Fruit fly (Drosophila melanogaster): ENCODE data around the gene Dad.

Dad gene

DNA sequence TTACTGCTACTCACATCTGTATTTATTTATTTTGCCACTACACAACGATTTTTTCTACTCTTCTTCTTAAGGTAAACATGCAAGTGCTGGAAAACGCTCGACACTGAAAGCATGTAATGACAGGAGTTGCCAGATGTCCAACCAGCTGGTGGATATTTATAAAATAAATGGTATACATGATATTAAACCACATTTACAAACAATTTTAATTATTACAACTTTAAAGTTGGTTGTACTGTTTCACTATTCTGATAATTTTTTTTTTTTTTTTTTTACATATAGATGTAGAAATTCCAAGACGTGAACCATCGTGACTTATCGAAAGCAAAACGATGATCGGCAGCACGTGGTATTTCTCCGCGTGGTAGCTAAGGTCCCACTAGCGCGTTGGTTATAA, 26.1 kb downstream of the Dad start, which contains the start of the genes Keap1 and kuk (continued):
- TF ChIP-seq sc (optimal IDR thresholded peaks at IDR 0.05) = no peak
- no peak for TF ChIP-seq sc (GFP tag; optimal IDR thresholded peaks at IDR 0.05)
- peak; percentile 11 for TF ChIP-seq CG8944 (GFP tag; optimal IDR thresholded peaks at IDR 0.05)
- no peak for TF ChIP-seq CG4328 (GFP tag; optimal IDR thresholded peaks at IDR 0.05)
- peak; percentile 93 for TF ChIP-seq CG9797 (GFP tag; optimal IDR thresholded peaks at IDR 0.05)
- peak; percentile 43 for TF ChIP-seq sd (tag; optimal IDR thresholded peaks at IDR 0.05)
- peak; percentile 66 for TF ChIP-seq vvl (GFP tag; IDR thresholded peaks at IDR 0.05)
- no peak for TF ChIP-seq CG4404 (GFP tag; IDR thresholded peaks at IDR 0.05)
- TF ChIP-seq CG10147 (GFP tag; optimal IDR thresholded peaks at IDR 0.05) = no peak
- TF ChIP-seq CG7928 (GFP tag; optimal IDR thresholded peaks at IDR 0.05) = peak; percentile 43
- TF ChIP-seq Drgx (GFP tag; IDR thresholded peaks at IDR 0.05) = no peak
- 0 out of 2 replicates have a peak, but pooled peaks have one; percentile 26 for TF ChIP-seq CG1024 (GFP tag; IDR thresholded peaks at IDR 0.05)
- TF ChIP-seq grn (GFP tag; optimal IDR thresholded peaks at IDR 0.05) = no peak
- TF ChIP-seq ranshi (GFP tag; IDR thresholded peaks at IDR 0.05) = peak; percentile 67
- no peak; the same call in 1 of the 2 replicates for TF ChIP-seq ato (GFP tag; IDR thresholded peaks at IDR 0.05; ENCODE audit: partially characterized antibody)
- no peak for TF ChIP-seq pros (GFP tag; optimal IDR thresholded peaks at IDR 0.05)
- peak; percentile 60 for TF ChIP-seq gro (GFP tag; optimal IDR thresholded peaks at IDR 0.05)
- TF ChIP-seq Pdp1 (GFP tag; optimal IDR thresholded peaks at IDR 0.05) = peak; percentile 58 to 82
- 0 out of 3 replicates have a peak, but pooled peaks have one; percentile 4 for TF ChIP-seq CG2889 (GFP tag; IDR thresholded peaks at IDR 0.05)
- no peak for TF ChIP-seq abd-A (tag; optimal IDR thresholded peaks at IDR 0.05)
- no peak for TF ChIP-seq D (optimal IDR thresholded peaks at IDR 0.05)
- no peak for TF ChIP-seq D (GFP tag; optimal IDR thresholded peaks at IDR 0.05)
- no peak for TF ChIP-seq bowl (GFP tag; IDR thresholded peaks at IDR 0.05)
- no peak for TF ChIP-seq Elba2 (GFP tag; optimal IDR thresholded peaks at IDR 0.05)
- TF ChIP-seq CoRest (tag; optimal IDR thresholded peaks at IDR 0.05) = peak; percentile 67
- TF ChIP-seq Hmr (GFP tag; optimal IDR thresholded peaks at IDR 0.05) = peak; percentile 79
- TF ChIP-seq Dip2 (GFP tag; IDR thresholded peaks at IDR 0.05) = no peak
- TF ChIP-seq Mes4 (GFP tag; optimal IDR thresholded peaks at IDR 0.05) = peak; percentile 7
- peak; percentile 16; the same call in 1 of the 3 replicates for TF ChIP-seq CG11093 (GFP tag; IDR thresholded peaks at IDR 0.05)
- peak; percentile 43 for TF ChIP-seq CG18599 (GFP tag; optimal IDR thresholded peaks at IDR 0.05)
- TF ChIP-seq MTF-1 (GFP tag; optimal IDR thresholded peaks at IDR 0.05; ENCODE audit: borderline replicate concordance) = peak; percentile 43
- no peak for TF ChIP-seq CG2202 (tag; optimal IDR thresholded peaks at IDR 0.05)
- TF ChIP-seq unpg (GFP tag; optimal IDR thresholded peaks at IDR 0.05) = peak; percentile 26
- peak in 1 of 2 experiments; percentile 57 for TF ChIP-seq insv (GFP tag; optimal IDR thresholded peaks at IDR 0.05)
- no peak for TF ChIP-seq CG4360 (GFP tag; IDR thresholded peaks at IDR 0.05)
- TF ChIP-seq CG14860 (GFP tag; IDR thresholded peaks at IDR 0.05; ENCODE audit: partially characterized antibody) = peak; percentile 68
- peak; percentile 65 for TF ChIP-seq Camta (GFP tag; optimal IDR thresholded peaks at IDR 0.05)
- peak; percentile 40; the same call in 1 of the 2 replicates for TF ChIP-seq cas (GFP tag; IDR thresholded peaks at IDR 0.05)
- TF ChIP-seq lov (optimal IDR thresholded peaks at IDR 0.05) = no peak
- TF ChIP-seq lov (GFP tag; IDR thresholded peaks at IDR 0.05) = no peak
- no peak for TF ChIP-seq Mrtf (GFP tag; IDR thresholded peaks at IDR 0.05)
- TF ChIP-seq toy (GFP tag; IDR thresholded peaks at IDR 0.05) = no peak
- no peak for TF ChIP-seq btn (GFP tag; optimal IDR thresholded peaks at IDR 0.05)
- TF ChIP-seq yki (optimal IDR thresholded peaks at IDR 0.05) = no peak
- TF ChIP-seq sob (GFP tag; IDR thresholded peaks at IDR 0.05) = peak; percentile 75
- TF ChIP-seq HHEX (GFP tag; optimal IDR thresholded peaks at IDR 0.05) = peak; percentile 54
- TF ChIP-seq crc (GFP tag; optimal IDR thresholded peaks at IDR 0.05) = no peak
- no peak for TF ChIP-seq CG7357 (GFP tag; IDR thresholded peaks at IDR 0.05)
- TF ChIP-seq grau (tag; optimal IDR thresholded peaks at IDR 0.05) = peak; percentile 24
- no peak for TF ChIP-seq CG33557 (GFP tag; optimal IDR thresholded peaks at IDR 0.05)
- peak; percentile 41 for TF ChIP-seq gcm2 (GFP tag; optimal IDR thresholded peaks at IDR 0.05)
- peak; percentile 93 for TF ChIP-seq knrl (GFP tag; IDR thresholded peaks at IDR 0.05; ENCODE audit: partially characterized antibody)

Measured in whole organism, embryonic.